Worm (Caenorhabditis elegans) whole organism, L1 larva: ENCODE measurements around the gene ZC449.7.

Experiments
- C04F5.9 ChIP-seq: sonication (generic microtip); optimal IDR thresholded peaks from 2 replicates; lab custom pipeline; 2016; ENCODE audit warnings: missing genetic modification characterization, missing compliant biosample characterization
- C34B4.2 ChIP-seq: sonication (generic microtip); optimal IDR thresholded peaks from 2 replicates; lab custom pipeline; 2017; ENCODE audit warnings: mild to moderate bottlenecking, missing genetic modification characterization, missing compliant biosample characterization
- Y116A8C.19 ChIP-seq: sonication (generic microtip); optimal IDR thresholded peaks from 2 replicates; lab custom pipeline; 2016; ENCODE audit warnings: missing compliant biosample characterization, missing genetic modification characterization, borderline replicate concordance
- blmp-1 ChIP-seq: fragments of 150-350 bp; optimal IDR thresholded peaks from 2 replicates; lab custom pipeline; 2014; ENCODE audit warnings: missing biosample characterization, missing genetic modification characterization
- ceh-8 ChIP-seq: fragments of 200-800 bp; sonication (Bioruptor generic); optimal IDR thresholded peaks from 2 replicates; lab custom pipeline; 2018; ENCODE audit warnings: mild to moderate bottlenecking, missing genetic modification characterization, moderate library complexity, missing compliant biosample characterization
- ceh-82 ChIP-seq, 3 experiments: fragments of 150-350 bp in 1 of 3; sonication (generic microtip) in 2 of 3; optimal IDR thresholded peaks; 2 replicates each; lab custom pipeline; 2014 to 2017; ENCODE audit warnings: missing biosample characterization in 3 of 3, missing genetic modification characterization in 3 of 3
- ceh-88 ChIP-seq: fragments of 200-800 bp; sonication (Bioruptor generic); IDR thresholded peaks from 2 replicates; pipeline ENCODE4 v1.3.6; 2022; ENCODE audit warnings: missing genetic modification characterization, missing compliant biosample characterization
- dsc-1 ChIP-seq: sonication (generic microtip); optimal IDR thresholded peaks from 2 replicates; lab custom pipeline; 2016; ENCODE audit warnings: mild to moderate bottlenecking, missing genetic modification characterization, missing compliant biosample characterization
- efl-1 ChIP-seq, 4 experiments: fragments of 150-350 bp; optimal IDR thresholded peaks in 3 of 4; peaks in 1 of 4; 1 replicate in 1 of 4; 2 replicates in 3 of 4; lab custom pipeline; 2014; ENCODE audit warnings: missing biosample characterization in 2 of 4, missing genetic modification characterization in 2 of 4, missing genetic modification reagents in 2 of 4
- egl-27 ChIP-seq, 2 experiments: fragments of 150-350 bp in 1 of 2; sonication (generic microtip); optimal IDR thresholded peaks; 3 replicates each; lab custom pipeline; 2017 to 2018; ENCODE audit warnings: missing biosample characterization in 2 of 2, missing genetic modification characterization in 2 of 2, missing genetic modification reagents in 2 of 2
- elt-3 ChIP-seq, 6 experiments: fragments of 150-350 bp in 1 of 6; sonication (generic microtip); optimal IDR thresholded peaks; 2 replicates each; lab custom pipeline; 2017 to 2018; ENCODE audit warnings: missing biosample characterization in 6 of 6, missing genetic modification characterization in 6 of 6, inconsistent platforms in 1 of 6
- fos-1 ChIP-seq: fragments of 150-350 bp; optimal IDR thresholded peaks from 2 replicates; lab custom pipeline; 2014; ENCODE audit warnings: missing biosample characterization, missing genetic modification characterization
- grh-1 ChIP-seq: fragments of 200-800 bp; sonication (Bioruptor generic); IDR thresholded peaks from 2 replicates; pipeline ENCODE4 v1.3.6; 2022; ENCODE audit warnings: missing genetic modification reagents, missing genetic modification characterization, missing compliant biosample characterization
- hlh-4 ChIP-seq: sonication (generic microtip); optimal IDR thresholded peaks from 2 replicates; lab custom pipeline; 2016; ENCODE audit warnings: mild to moderate bottlenecking, missing genetic modification characterization, missing compliant biosample characterization
- irx-1 ChIP-seq: sonication (generic microtip); optimal IDR thresholded peaks from 2 replicates; lab custom pipeline; 2016; ENCODE audit warnings: missing genetic modification characterization, missing compliant biosample characterization
- lin-14 ChIP-seq: fragments of 200-800 bp; sonication (Bioruptor generic); optimal IDR thresholded peaks from 2 replicates; lab custom pipeline; 2018; ENCODE audit warnings: mild to moderate bottlenecking, missing genetic modification characterization, moderate library complexity, missing compliant biosample characterization
- lin-15B ChIP-seq: fragments of 150-350 bp; sonication (generic microtip); optimal IDR thresholded peaks from 3 replicates; lab custom pipeline; 2014; ENCODE audit warnings: missing biosample characterization, missing genetic modification characterization
- lin-35 ChIP-seq, 2 experiments: fragments of 150-350 bp; optimal IDR thresholded peaks; 2 replicates each; lab custom pipeline; 2014; ENCODE audit warnings: missing biosample characterization in 2 of 2, missing genetic modification characterization in 2 of 2, missing genetic modification reagents in 2 of 2
- lir-3 ChIP-seq: sonication (generic microtip); optimal IDR thresholded peaks from 2 replicates; lab custom pipeline; 2016; ENCODE audit warnings: mild to moderate bottlenecking, missing genetic modification characterization, moderate library complexity, missing compliant biosample characterization; ENCODE audit not compliant: poor library complexity
- lsy-2 ChIP-seq, 2 experiments: fragments of 150-350 bp; optimal IDR thresholded peaks; 2 replicates each; lab custom pipeline; 2014; ENCODE audit warnings: missing biosample characterization in 2 of 2, missing genetic modification characterization in 2 of 2
- mdl-1 ChIP-seq, 2 experiments: fragments of 150-350 bp; optimal IDR thresholded peaks; 2 replicates each; lab custom pipeline; 2014 to 2017; ENCODE audit warnings: missing biosample characterization in 2 of 2, missing genetic modification characterization in 2 of 2, inconsistent platforms in 1 of 2
- mef-2 ChIP-seq: fragments of 150-350 bp; optimal IDR thresholded peaks from 2 replicates; lab custom pipeline; 2014; ENCODE audit warnings: missing biosample characterization, missing genetic modification characterization
- nhr-19 ChIP-seq: fragments of 200-800 bp; sonication (Bioruptor generic); conservative IDR thresholded peaks from 2 replicates; pipeline ENCODE4 v1.3.6; 2022; ENCODE audit warnings: missing genetic modification characterization, missing compliant biosample characterization
- nhr-20 ChIP-seq: sonication (generic microtip); optimal IDR thresholded peaks from 2 replicates; lab custom pipeline; 2016; ENCODE audit warnings: mild to moderate bottlenecking, missing genetic modification characterization, missing compliant biosample characterization
- nhr-47 ChIP-seq: sonication (generic microtip); optimal IDR thresholded peaks from 2 replicates; lab custom pipeline; 2016; ENCODE audit warnings: mild to moderate bottlenecking, missing genetic modification characterization, moderate library complexity, missing compliant biosample characterization
- nhr-71 ChIP-seq: sonication (generic microtip); optimal IDR thresholded peaks from 2 replicates; lab custom pipeline; 2016; ENCODE audit warnings: mild to moderate bottlenecking, missing genetic modification characterization, moderate library complexity, missing compliant biosample characterization
- nhr-77 ChIP-seq: fragments of 150-350 bp; optimal IDR thresholded peaks from 2 replicates; lab custom pipeline; 2014; ENCODE audit warnings: missing biosample characterization, missing genetic modification characterization
- nhr-85 ChIP-seq: sonication (generic microtip); peaks from one replicate; lab custom pipeline; 2016; ENCODE audit warnings: missing genetic modification characterization, inconsistent platforms, missing compliant biosample characterization
- nhr-90 ChIP-seq: sonication (generic microtip); optimal IDR thresholded peaks from 2 replicates; lab custom pipeline; 2016; ENCODE audit warnings: mild to moderate bottlenecking, missing genetic modification characterization, missing compliant biosample characterization; ENCODE audit not compliant: poor library complexity
- pqm-1 ChIP-seq: sonication (generic microtip); optimal IDR thresholded peaks from 3 replicates; lab custom pipeline; 2017; ENCODE audit warnings: missing biosample characterization, missing genetic modification characterization
- rnt-1 ChIP-seq: sonication (generic microtip); optimal IDR thresholded peaks from 2 replicates; lab custom pipeline; 2016; ENCODE audit warnings: mild to moderate bottlenecking, missing genetic modification characterization, moderate library complexity, missing compliant biosample characterization
- snu-23 ChIP-seq: sonication (generic microtip); optimal IDR thresholded peaks from 2 replicates; lab custom pipeline; 2016; ENCODE audit warnings: missing genetic modification characterization, missing compliant biosample characterization
- sptf-1 ChIP-seq: fragments of 150-350 bp; optimal IDR thresholded peaks from 2 replicates; lab custom pipeline; 2014; ENCODE audit warnings: missing biosample characterization, missing genetic modification characterization
- swsn-7 ChIP-seq: sonication (generic microtip); optimal IDR thresholded peaks from 2 replicates; lab custom pipeline; 2016; ENCODE audit warnings: missing genetic modification characterization, missing compliant biosample characterization
- tbx-2 ChIP-seq: sonication (generic microtip); optimal IDR thresholded peaks from 2 replicates; lab custom pipeline; 2016; ENCODE audit warnings: missing genetic modification characterization, missing compliant biosample characterization
- unc-130 ChIP-seq: fragments of 150-350 bp; optimal IDR thresholded peaks from 2 replicates; lab custom pipeline; 2017; ENCODE audit warnings: missing biosample characterization, missing genetic modification characterization, inconsistent platforms
- unc-62 ChIP-seq: fragments of 150-350 bp; optimal IDR thresholded peaks from 2 replicates; lab custom pipeline; 2014; ENCODE audit warnings: missing biosample characterization, missing genetic modification reagents, missing genetic modification characterization
- xbp-1 ChIP-seq: sonication (generic microtip); optimal IDR thresholded peaks from 2 replicates; lab custom pipeline; 2016; ENCODE audit warnings: missing genetic modification characterization, missing compliant biosample characterization
- zag-1 ChIP-seq: fragments of 150-350 bp; optimal IDR thresholded peaks from 2 replicates; lab custom pipeline; 2014; ENCODE audit warnings: missing biosample characterization, missing genetic modification characterization
- ztf-11 ChIP-seq, 2 experiments: sonication (generic microtip); optimal IDR thresholded peaks; 2 replicates each; lab custom pipeline; 2016 to 2017; ENCODE audit warnings: missing genetic modification characterization in 2 of 2, missing biosample characterization in 1 of 2, missing compliant biosample characterization in 1 of 2
- ztf-4 ChIP-seq: fragments of 150-350 bp; optimal IDR thresholded peaks from 2 replicates; lab custom pipeline; 2014; ENCODE audit warnings: missing biosample characterization, missing genetic modification characterization

The ZC449.7 gene

ce11 chrX:4971427-4971826 lies 42.4 kb upstream of the ZC449.7 start:
- TF ChIP-seq grh-1 (GFP tag; lab: Robert Waterston, UW): 0 out of 2 replicates have a peak, but pooled peaks have one; percentile 34
- peak; percentile 54 for TF ChIP-seq lsy-2 (tag; optimal IDR thresholded peaks at IDR 0.05; lab: Kevin White, UChicago)
- TF ChIP-seq lin-35 (GFP tag; optimal IDR thresholded peaks at IDR 0.05; lab: Kevin White, UChicago): peak; percentile 25 to 52
- TF ChIP-seq C04F5.9 (tag; lab: Kevin White, UChicago): no peak
- TF ChIP-seq nhr-47 (tag; lab: Kevin White, UChicago): peak; percentile 40
- no peak for TF ChIP-seq lin-15B (tag; lab: Kevin White, UChicago)
- TF ChIP-seq efl-1 (optimal IDR thresholded peaks at IDR 0.05; lab: Kevin White, UChicago): peak; percentile 26 to 40
- peak in 1 of 2 experiments; percentile 76 for TF ChIP-seq efl-1 (GFP tag; optimal IDR thresholded peaks at IDR 0.05 in 1 of 2; lab: Kevin White, UChicago)
- TF ChIP-seq mef-2 (tag; lab: Kevin White, UChicago): peak; percentile 20
- peak; percentile 58 for TF ChIP-seq tbx-2
- TF ChIP-seq ceh-82 (tag; optimal IDR thresholded peaks at IDR 0.05; lab: Kevin White, UChicago): peak in 1 of 3 experiments; percentile 46
- no peak for TF ChIP-seq hlh-4
- TF ChIP-seq nhr-20 (tag; lab: Kevin White, UChicago): peak; percentile 67
- peak; percentile 26 for TF ChIP-seq nhr-85
- peak in 1 of 2 experiments; percentile 72 for TF ChIP-seq mdl-1 (tag; optimal IDR thresholded peaks at IDR 0.05; lab: Kevin White, UChicago)
- TF ChIP-seq lin-14 (GFP tag; lab: Kevin White, UChicago): peak; percentile 91
- TF ChIP-seq dsc-1 (tag; lab: Kevin White, UChicago): peak; percentile 34
- TF ChIP-seq egl-27 (tag; optimal IDR thresholded peaks at IDR 0.05; lab: Kevin White, UChicago): peak in 1 of 2 experiments; percentile 16
- peak; percentile 28 for TF ChIP-seq nhr-77
- TF ChIP-seq fos-1 (tag; lab: Kevin White, UChicago): no peak
- peak; percentile 80 for TF ChIP-seq xbp-1 (tag; lab: Kevin White, UChicago)
- peak; percentile 57 for TF ChIP-seq unc-130
- peak; percentile 80 for TF ChIP-seq nhr-71 (tag; lab: Kevin White, UChicago)
- peak; percentile 78 for TF ChIP-seq snu-23
- TF ChIP-seq irx-1 (tag; lab: Kevin White, UChicago): peak; percentile 20
- no peak for TF ChIP-seq ceh-8
- TF ChIP-seq lir-3 (tag; lab: Kevin White, UChicago): peak; percentile 37
- peak in 1 of 2 experiments; percentile 9 for TF ChIP-seq ztf-11 (tag; optimal IDR thresholded peaks at IDR 0.05; lab: Kevin White, UChicago)
- peak in 2 of 6 experiments; percentile 2 to 20 for TF ChIP-seq elt-3 (tag; optimal IDR thresholded peaks at IDR 0.05; lab: Kevin White, UChicago)
- peak; percentile 18 for TF ChIP-seq ztf-4 (tag; lab: Kevin White, UChicago)
- no peak for TF ChIP-seq C34B4.2
- TF ChIP-seq swsn-7: peak; percentile 50
- no peak for TF ChIP-seq zag-1
- peak; percentile 8 for TF ChIP-seq blmp-1 (tag; lab: Kevin White, UChicago)
- no peak for TF ChIP-seq unc-62 (GFP tag; lab: Kevin White, UChicago)
- peak; percentile 24 for TF ChIP-seq nhr-90 (tag; lab: Kevin White, UChicago)
- TF ChIP-seq rnt-1: peak; percentile 74
- no peak for TF ChIP-seq sptf-1 (tag; lab: Kevin White, UChicago)
- TF ChIP-seq nhr-19: peak; percentile 51

- TF ChIP-seq ceh-88 (GFP tag; lab: Robert Waterston, UW) (no peak), nhr-85 (peak; percentile 2), pqm-1 (tag; lab: Kevin White, UChicago) (no peak), blmp-1 (tag; lab: Kevin White, UChicago) (peak; percentile 91), efl-1 (optimal IDR thresholded peaks at IDR 0.05; lab: Kevin White, UChicago) (no peak), efl-1 (GFP tag; optimal IDR thresholded peaks at IDR 0.05 in 1 of 2; lab: Kevin White, UChicago) (no peak), ztf-4 (tag; lab: Kevin White, UChicago) (no peak), Y116A8C.19 (tag; lab: Kevin White, UChicago) (no peak), rnt-1 (peak; percentile 47), lsy-2 (tag; optimal IDR thresholded peaks at IDR 0.05; lab: Kevin White, UChicago) (peak in 1 of 2 experiments; percentile 19), xbp-1 (tag; lab: Kevin White, UChicago) (peak; percentile 20)
Measured at ce11 chrX:4972039-4972581, 41.8 kb upstream of the ZC449.7 start.
